Fruit fly (Drosophila melanogaster) whole organism, embryonic: ENCODE data around the gene CG13074.

Experiments used
- BEAF-32 ChIP-seq: fragments of 200-800 bp; sonication (Bioruptor generic); optimal IDR thresholded peaks from 3 replicates; lab custom pipeline; 2017; ENCODE audit warnings: missing biosample characterization, missing genetic modification characterization, mild to moderate bottlenecking, moderate library complexity, missing genetic modification reagents
- CG10654 ChIP-seq: fragments of 200-800 bp; sonication (Bioruptor generic); optimal IDR thresholded peaks from 2 replicates; lab custom pipeline; 2016; ENCODE audit warnings: missing biosample characterization, missing genetic modification characterization
- CG11093 ChIP-seq: fragments of 200-800 bp; sonication (Bioruptor generic); IDR thresholded peaks from 3 replicates; pipeline ENCODE4 v1.3.6; 2022; ENCODE audit warnings: missing biosample characterization, missing genetic modification characterization
- CG11247 ChIP-seq: fragments of 200-800 bp; sonication (Bioruptor generic); IDR thresholded peaks from 2 replicates; pipeline ENCODE4 v1.3.6; 2022; ENCODE audit warnings: missing biosample characterization, missing genetic modification characterization
- CG12391 ChIP-seq: fragments of 200-800 bp; sonication (Bioruptor generic); optimal IDR thresholded peaks from 3 replicates; lab custom pipeline; 2018; ENCODE audit warnings: missing biosample characterization, mild to moderate bottlenecking, missing genetic modification characterization, moderate library complexity
- CG12659 ChIP-seq: fragments of 200-800 bp; sonication (Bioruptor generic); optimal IDR thresholded peaks from 3 replicates; lab custom pipeline; 2017; ENCODE audit warnings: mild to moderate bottlenecking, missing biosample characterization, missing genetic modification reagents, missing genetic modification characterization
- CG13287 ChIP-seq: fragments of 200-800 bp; sonication (Bioruptor generic); IDR thresholded peaks from 2 replicates; pipeline ENCODE4 v1.3.6; 2022; ENCODE audit warnings: missing biosample characterization, missing genetic modification characterization; ENCODE audit not compliant: partially characterized antibody
- CG14710 ChIP-seq: fragments of 200-800 bp; sonication (Bioruptor generic); optimal IDR thresholded peaks from 3 replicates; lab custom pipeline; 2019; ENCODE audit warnings: missing biosample characterization, mild to moderate bottlenecking, missing genetic modification characterization, moderate library complexity
- CG15514 ChIP-seq: fragments of 200-800 bp; sonication (Bioruptor generic); optimal IDR thresholded peaks from 3 replicates; lab custom pipeline; 2017; ENCODE audit warnings: missing biosample characterization, missing genetic modification characterization, mild to moderate bottlenecking, moderate library complexity, missing genetic modification reagents
- CG1647 ChIP-seq: fragments of 200-800 bp; sonication (Bioruptor generic); optimal IDR thresholded peaks from 3 replicates; lab custom pipeline; 2016; ENCODE audit warnings: missing biosample characterization, missing genetic modification characterization
- CG17385 ChIP-seq: fragments of 200-800 bp; sonication (Bioruptor generic); optimal IDR thresholded peaks from 3 replicates; lab custom pipeline; 2018; ENCODE audit warnings: missing biosample characterization, mild to moderate bottlenecking, missing genetic modification characterization
- CG17612 ChIP-seq: fragments of 200-800 bp; sonication (Bioruptor generic); IDR thresholded peaks from 2 replicates; pipeline ENCODE4 v1.3.6; 2022; ENCODE audit warnings: missing biosample characterization, missing genetic modification characterization
- CG1792 ChIP-seq: fragments of 200-800 bp; sonication (Bioruptor generic); optimal IDR thresholded peaks from 2 replicates; lab custom pipeline; 2016; ENCODE audit warnings: missing biosample characterization, missing genetic modification characterization
- CG2116 ChIP-seq: fragments of 200-800 bp; sonication (Bioruptor generic); optimal IDR thresholded peaks from 3 replicates; lab custom pipeline; 2018; ENCODE audit warnings: missing biosample characterization, mild to moderate bottlenecking, missing genetic modification characterization
- CG2120 ChIP-seq: fragments of 200-800 bp; sonication (Bioruptor generic); optimal IDR thresholded peaks from 3 replicates; lab custom pipeline; 2016; ENCODE audit warnings: missing biosample characterization, missing genetic modification characterization
- CG2199 ChIP-seq: fragments of 200-800 bp; sonication (Bioruptor generic); IDR thresholded peaks from 3 replicates; pipeline ENCODE4 v1.3.6; 2022; ENCODE audit warnings: missing biosample characterization, missing genetic modification characterization
- CG31441 ChIP-seq: fragments of 200-800 bp; sonication (Bioruptor generic); IDR thresholded peaks from 2 replicates; pipeline ENCODE4 v1.3.6; 2022; ENCODE audit warnings: missing biosample characterization, missing genetic modification characterization
- CG34376 ChIP-seq: fragments of 200-800 bp; sonication (Bioruptor generic); optimal IDR thresholded peaks from 2 replicates; lab custom pipeline; 2018; ENCODE audit warnings: missing biosample characterization, mild to moderate bottlenecking, missing genetic modification characterization
- CG34422 ChIP-seq: fragments of 200-800 bp; sonication (Bioruptor generic); IDR thresholded peaks from 3 replicates; pipeline ENCODE4 v1.3.6; 2022; ENCODE audit warnings: missing biosample characterization, missing genetic modification characterization
- CG4617 ChIP-seq: fragments of 200-800 bp; sonication (Bioruptor generic); optimal IDR thresholded peaks from 3 replicates; lab custom pipeline; 2016; ENCODE audit warnings: missing biosample characterization, missing genetic modification characterization, borderline replicate concordance
- CG6689 ChIP-seq: fragments of 200-800 bp; sonication (Bioruptor generic); IDR thresholded peaks from 2 replicates; pipeline ENCODE4 v1.3.6; 2022; ENCODE audit warnings: missing biosample characterization, missing genetic modification characterization
- CG6813 ChIP-seq: fragments of 200-800 bp; sonication (Bioruptor generic); optimal IDR thresholded peaks from 2 replicates; lab custom pipeline; 2017; ENCODE audit warnings: missing biosample characterization, missing genetic modification characterization, mild to moderate bottlenecking, moderate library complexity, missing genetic modification reagents
- CG9797 ChIP-seq: fragments of 200-800 bp; sonication (Bioruptor generic); optimal IDR thresholded peaks from 3 replicates; lab custom pipeline; 2018; ENCODE audit warnings: missing biosample characterization, mild to moderate bottlenecking, missing genetic modification characterization
- D19A ChIP-seq: fragments of 200-800 bp; optimal IDR thresholded peaks from 3 replicates; lab custom pipeline; 2019; ENCODE audit warnings: missing biosample characterization, mild to moderate bottlenecking, missing genetic modification characterization, moderate library complexity
- Dad ChIP-seq: fragments of 200-800 bp; sonication (Bioruptor generic); optimal IDR thresholded peaks from 3 replicates; lab custom pipeline; 2016; ENCODE audit warnings: missing biosample characterization, missing genetic modification characterization
- Dp ChIP-seq: fragments of 200-800 bp; sonication (Bioruptor generic); optimal IDR thresholded peaks from 2 replicates; lab custom pipeline; 2018; ENCODE audit warnings: missing biosample characterization, mild to moderate bottlenecking, missing genetic modification characterization, moderate library complexity
- E2f2 ChIP-seq: fragments of 200-800 bp; sonication (Bioruptor generic); IDR thresholded peaks from 2 replicates; pipeline ENCODE4 v1.3.6; 2022; ENCODE audit warnings: missing biosample characterization, missing genetic modification characterization
- MBD-R2 ChIP-seq: fragments of 200-800 bp; sonication (Bioruptor generic); IDR thresholded peaks from 2 replicates; pipeline ENCODE4 v1.3.6; 2022; ENCODE audit warnings: missing biosample characterization, missing genetic modification characterization
- MESR4 ChIP-seq: fragments of 200-800 bp; sonication (Bioruptor generic); optimal IDR thresholded peaks from 2 replicates; lab custom pipeline; 2018; ENCODE audit warnings: missing biosample characterization, mild to moderate bottlenecking, missing genetic modification characterization, moderate library complexity
- Med ChIP-seq: fragments of 200-800 bp; sonication (Bioruptor generic); peaks from one replicate; lab custom pipeline; 2016; ENCODE audit warnings: missing biosample characterization, missing genetic modification characterization, mild to moderate bottlenecking, inconsistent platforms, moderate library complexity
- Mes4 ChIP-seq: fragments of 200-800 bp; sonication (Bioruptor generic); optimal IDR thresholded peaks from 2 replicates; lab custom pipeline; 2016; ENCODE audit warnings: missing biosample characterization, missing genetic modification characterization
- Side ChIP-seq: fragments of 200-800 bp; sonication (Bioruptor generic); optimal IDR thresholded peaks from 2 replicates; lab custom pipeline; 2016; ENCODE audit warnings: missing biosample characterization, missing genetic modification characterization
- Sox100B ChIP-seq: fragments of 200-800 bp; sonication (Bioruptor generic); optimal IDR thresholded peaks from 3 replicates; lab custom pipeline; 2018; ENCODE audit warnings: missing biosample characterization, mild to moderate bottlenecking, missing genetic modification characterization
- YL-1 ChIP-seq: fragments of 200-800 bp; sonication (Bioruptor generic); optimal IDR thresholded peaks from 3 replicates; lab custom pipeline; 2017; ENCODE audit warnings: missing biosample characterization, mild to moderate bottlenecking, missing genetic modification characterization
- aop ChIP-seq: fragments of 200-800 bp; sonication (Bioruptor generic); IDR thresholded peaks from 2 replicates; pipeline ENCODE4 v1.3.6; 2022; ENCODE audit warnings: missing biosample characterization, missing genetic modification characterization
- bbx ChIP-seq: fragments of 200-800 bp; sonication (Bioruptor generic); IDR thresholded peaks from 2 replicates; pipeline ENCODE4 v1.3.6; 2022; ENCODE audit warnings: missing biosample characterization, missing genetic modification characterization; ENCODE audit not compliant: partially characterized antibody
- cas ChIP-seq: fragments of 200-800 bp; sonication (Bioruptor generic); IDR thresholded peaks from 2 replicates; pipeline ENCODE4 v1.3.6; 2022; ENCODE audit warnings: missing biosample characterization, missing genetic modification characterization
- dimm ChIP-seq: fragments of 200-800 bp; sonication (Bioruptor generic); IDR thresholded peaks from 2 replicates; pipeline ENCODE4 v1.3.6; 2022; ENCODE audit warnings: missing biosample characterization, missing genetic modification characterization
- gro ChIP-seq: fragments of 200-800 bp; sonication (Bioruptor generic); optimal IDR thresholded peaks from 2 replicates; lab custom pipeline; 2016; ENCODE audit warnings: missing biosample characterization, missing genetic modification characterization
- pb ChIP-seq: fragments of 200-800 bp; sonication (Bioruptor generic); optimal IDR thresholded peaks from 3 replicates; lab custom pipeline; 2016; ENCODE audit warnings: missing biosample characterization, missing genetic modification characterization
- pzg ChIP-seq: fragments of 200-800 bp; sonication (Bioruptor generic); optimal IDR thresholded peaks from 3 replicates; lab custom pipeline; 2018; ENCODE audit warnings: missing biosample characterization, mild to moderate bottlenecking, missing genetic modification characterization, moderate library complexity
- ro ChIP-seq: fragments of 200-800 bp; sonication (Bioruptor generic); IDR thresholded peaks from 2 replicates; pipeline ENCODE4 v1.3.6; 2022; ENCODE audit warnings: missing biosample characterization, missing genetic modification characterization
- trem ChIP-seq: fragments of 200-800 bp; optimal IDR thresholded peaks from 3 replicates; lab custom pipeline; 2019; ENCODE audit warnings: missing biosample characterization, mild to moderate bottlenecking, missing genetic modification characterization, moderate library complexity

Gene CG13074

dm6 chr3L:16121791-16122190, 24.5 kb upstream of the CG13074 start, which contains the start of gene Strump (continued):
- peak; percentile 17; the same call in 1 of the 2 replicates for TF ChIP-seq CG13287
- no peak for TF ChIP-seq Sox100B (GFP tag; lab: Kevin White, UChicago)
- no peak for TF ChIP-seq CG34376
- TF ChIP-seq Side (GFP tag; lab: Kevin White, UChicago) = no peak
- peak; percentile 70 for TF ChIP-seq CG9797 (GFP tag; lab: Kevin White, UChicago)
- TF ChIP-seq Dad (GFP tag; lab: Kevin White, UChicago) = no peak
- TF ChIP-seq MBD-R2 = peak; percentile 68
- no peak for TF ChIP-seq CG17385 (GFP tag; lab: Kevin White, UChicago)
- peak; percentile 97 for TF ChIP-seq Dp
- no peak for TF ChIP-seq CG34422 (GFP tag; lab: Robert Waterston, UW)
- TF ChIP-seq E2f2 (GFP tag; lab: Robert Waterston, UW) = peak; percentile 95
- no peak for TF ChIP-seq CG6689 (GFP tag; lab: Robert Waterston, UW)
- no peak for TF ChIP-seq aop
- TF ChIP-seq CG14710 (tag; lab: Kevin White, UChicago) = peak; percentile 41
- TF ChIP-seq ro (GFP tag; lab: Robert Waterston, UW) = no peak
- TF ChIP-seq CG1792 (GFP tag; lab: Kevin White, UChicago) = no peak
- TF ChIP-seq CG2199 (GFP tag; lab: Robert Waterston, UW) = 0 out of 3 replicates have a peak, but pooled peaks have one; percentile 6
- peak; percentile 30 for TF ChIP-seq BEAF-32 (GFP tag; lab: Kevin White, UChicago)
- TF ChIP-seq pb (GFP tag; lab: Kevin White, UChicago) = no peak
- TF ChIP-seq bbx (GFP tag; lab: Robert Waterston, UW) = peak; percentile 47
- TF ChIP-seq CG1647 (GFP tag; lab: Kevin White, UChicago) = no peak
- no peak for TF ChIP-seq CG15514 (GFP tag; lab: Kevin White, UChicago)
- peak; percentile 54 for TF ChIP-seq MESR4 (GFP tag; lab: Kevin White, UChicago)
- no peak for TF ChIP-seq Mes4 (GFP tag; lab: Kevin White, UChicago)
- no peak for TF ChIP-seq CG11093 (GFP tag; lab: Robert Waterston, UW)
- TF ChIP-seq CG6813 = no peak
- no peak for TF ChIP-seq dimm (GFP tag; lab: Robert Waterston, UW)
- no peak for TF ChIP-seq CG2120 (GFP tag; lab: Kevin White, UChicago)
- peak; percentile 16 for TF ChIP-seq CG12659 (GFP tag; lab: Kevin White, UChicago)
- TF ChIP-seq pzg (GFP tag; lab: Kevin White, UChicago) = peak; percentile 73
- peak; percentile 25 for TF ChIP-seq CG2116 (GFP tag; lab: Kevin White, UChicago)
- TF ChIP-seq CG17612 (GFP tag; lab: Robert Waterston, UW) = no peak
- TF ChIP-seq cas (GFP tag; lab: Robert Waterston, UW) = no peak
- TF ChIP-seq gro = peak; percentile 12
- TF ChIP-seq Med (GFP tag; lab: Kevin White, UChicago) = peak; percentile 40
- peak; percentile 32 for TF ChIP-seq trem (tag; lab: Kevin White, UChicago)
- peak; percentile 12 for TF ChIP-seq CG12391 (tag; lab: Kevin White, UChicago)
- no peak for TF ChIP-seq CG10654
- TF ChIP-seq CG31441 (GFP tag; lab: Robert Waterston, UW) = no peak
- peak; percentile 78 for TF ChIP-seq YL-1
- TF ChIP-seq D19A (tag; lab: Kevin White, UChicago) = peak; percentile 43
- TF ChIP-seq CG11247 (GFP tag; lab: Robert Waterston, UW) = no peak
- peak; percentile 42 for TF ChIP-seq CG4617
